Fruit fly (Drosophila melanogaster) whole organism, wandering third instar larva: ENCODE measurements around the gene CG33630.

Experiments
- Dif ChIP-seq: fragments of 200-275, 200-300 bp; sonication (Bioruptor generic); optimal IDR thresholded peaks from 2 replicates; lab custom pipeline; 2018; ENCODE audit warnings: missing biosample characterization, missing genetic modification characterization; ENCODE audit not compliant: partially characterized antibody
- Myc ChIP-seq: fragments of >200 bp; optimal IDR thresholded peaks from 2 replicates; lab custom pipeline; 2017
- OdsH ChIP-seq: fragments of 200-800 bp; sonication (Bioruptor generic); optimal IDR thresholded peaks from 2 replicates; lab custom pipeline; 2016; ENCODE audit warnings: missing biosample characterization, mild to moderate bottlenecking, missing genetic modification characterization
- sv ChIP-seq: fragments of 200-800 bp; sonication (Bioruptor generic); optimal IDR thresholded peaks from 3 replicates; lab custom pipeline; 2016; ENCODE audit warnings: missing biosample characterization, missing genetic modification characterization

DNA sequence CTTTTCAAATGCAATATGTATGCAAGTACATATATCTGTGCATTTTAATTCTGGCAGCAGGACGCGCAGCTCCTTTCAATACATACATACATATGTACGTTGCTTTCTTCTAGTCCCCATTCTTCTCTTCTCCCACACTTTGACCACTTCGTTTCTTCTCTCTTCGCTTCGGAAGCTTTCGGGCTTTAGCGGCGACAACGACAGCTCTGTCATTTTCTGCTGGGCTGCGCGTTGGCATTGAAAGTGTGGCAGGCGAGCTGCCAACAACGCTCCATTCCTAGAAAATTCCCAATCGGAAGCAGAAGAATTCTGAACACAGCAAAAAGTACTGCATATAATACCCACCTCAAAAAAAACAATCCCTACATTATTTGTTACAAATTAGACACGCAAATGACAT, 20.7 kb downstream of the CG33630 start:
- TF ChIP-seq OdsH, result no peak
- peak; percentile 11 for TF ChIP-seq Dif
- no peak for TF ChIP-seq Myc (lab: Kevin White, UChicago)
- TF ChIP-seq sv (GFP tag; lab: Kevin White, UChicago), result no peak
